Fruit fly (Drosophila melanogaster) whole organism, prepupa: ENCODE data around the gene CG2685.

Source experiments
- Blimp-1 ChIP-seq: fragments of 200-800 bp; sonication (Bioruptor generic); optimal IDR thresholded peaks from 3 replicates; lab custom pipeline; 2017; ENCODE audit warnings: missing biosample characterization, missing genetic modification characterization, mild to moderate bottlenecking, moderate library complexity, missing genetic modification reagents
- CG10669 ChIP-seq: fragments of 200-800 bp; sonication (Bioruptor generic); optimal IDR thresholded peaks from 3 replicates; lab custom pipeline; 2018; ENCODE audit warnings: missing biosample characterization, mild to moderate bottlenecking, missing genetic modification characterization, moderate library complexity
- CG11762 ChIP-seq: fragments of 200-800 bp; sonication (Bioruptor generic); optimal IDR thresholded peaks from 3 replicates; lab custom pipeline; 2016; ENCODE audit warnings: missing biosample characterization, missing genetic modification characterization; ENCODE audit not compliant: insufficient read depth
- CG15336 ChIP-seq: fragments of 200-800 bp; sonication (Bioruptor generic); IDR thresholded peaks from 2 replicates; pipeline ENCODE4 v1.3.6; 2022; ENCODE audit warnings: missing biosample characterization, missing genetic modification characterization
- CG1621 ChIP-seq: fragments of 200-800 bp; sonication (Bioruptor generic); optimal IDR thresholded peaks from 3 replicates; lab custom pipeline; 2018; ENCODE audit warnings: missing biosample characterization, mild to moderate bottlenecking, missing genetic modification characterization
- CG16779 ChIP-seq: fragments of 200-800 bp; sonication (Bioruptor generic); optimal IDR thresholded peaks from 3 replicates; lab custom pipeline; 2017; ENCODE audit warnings: missing biosample characterization, mild to moderate bottlenecking, missing genetic modification characterization
- CG3032 ChIP-seq: fragments of 200-800 bp; optimal IDR thresholded peaks from 2 replicates; lab custom pipeline; 2019; ENCODE audit warnings: missing biosample characterization, mild to moderate bottlenecking, missing genetic modification characterization, moderate library complexity
- CG31627 ChIP-seq: fragments of 200-800 bp; sonication (Bioruptor generic); optimal IDR thresholded peaks from 3 replicates; lab custom pipeline; 2016; ENCODE audit warnings: missing biosample characterization, missing genetic modification characterization
- CG34406 ChIP-seq: fragments of 200-800 bp; sonication (Bioruptor generic); optimal IDR thresholded peaks from 3 replicates; lab custom pipeline; 2016; ENCODE audit warnings: missing biosample characterization, missing genetic modification characterization
- CG4318 ChIP-seq: fragments of 200-800 bp; sonication (Bioruptor generic); optimal IDR thresholded peaks from 3 replicates; lab custom pipeline; 2017; ENCODE audit warnings: missing biosample characterization, mild to moderate bottlenecking, missing genetic modification characterization
- CG6163 ChIP-seq: fragments of 200-800 bp; sonication (Bioruptor generic); IDR thresholded peaks from 3 replicates; pipeline ENCODE4 v1.3.6; 2022; ENCODE audit warnings: missing biosample characterization, missing genetic modification characterization
- CG6276 ChIP-seq: fragments of 200-800 bp; sonication (Bioruptor generic); optimal IDR thresholded peaks from 2 replicates; lab custom pipeline; 2017; ENCODE audit warnings: missing biosample characterization, mild to moderate bottlenecking, missing genetic modification characterization
- CG6808 ChIP-seq: fragments of 200-800 bp; sonication (Bioruptor generic); optimal IDR thresholded peaks from 3 replicates; lab custom pipeline; 2017; ENCODE audit warnings: missing biosample characterization, missing genetic modification characterization, mild to moderate bottlenecking, moderate library complexity, missing genetic modification reagents
- CG6854 ChIP-seq: fragments of 200-800 bp; sonication (Bioruptor generic); optimal IDR thresholded peaks from 2 replicates; lab custom pipeline; 2017; ENCODE audit warnings: missing biosample characterization, mild to moderate bottlenecking, missing genetic modification characterization
- CG7368 ChIP-seq: fragments of 200-800 bp; sonication (Bioruptor generic); optimal IDR thresholded peaks from 3 replicates; lab custom pipeline; 2016; ENCODE audit warnings: missing biosample characterization, missing genetic modification characterization
- CG8119 ChIP-seq: fragments of 200-800 bp; sonication (Bioruptor generic); IDR thresholded peaks from 3 replicates; pipeline ENCODE4 v1.3.6; 2022; ENCODE audit warnings: missing biosample characterization, missing genetic modification characterization
- Eip75B ChIP-seq: fragments of 200-800 bp; sonication (Bioruptor generic); optimal IDR thresholded peaks from 3 replicates; lab custom pipeline; 2016; ENCODE audit warnings: missing biosample characterization, missing genetic modification characterization
- Eip78C ChIP-seq: fragments of 200-800 bp; sonication (Bioruptor generic); peaks from one replicate; lab custom pipeline; 2016; ENCODE audit warnings: missing biosample characterization, missing genetic modification characterization
- Ets21C ChIP-seq: fragments of 200-800 bp; sonication (Bioruptor generic); optimal IDR thresholded peaks from 3 replicates; lab custom pipeline; 2016; ENCODE audit warnings: missing biosample characterization, missing genetic modification characterization
- Ets96B ChIP-seq: fragments of 200-800 bp; optimal IDR thresholded peaks from 2 replicates; lab custom pipeline; 2019; ENCODE audit warnings: missing biosample characterization, mild to moderate bottlenecking, missing genetic modification characterization, moderate library complexity
- Hr38 ChIP-seq: sonication (Bioruptor generic); optimal IDR thresholded peaks from 2 replicates; lab custom pipeline; 2016; ENCODE audit warnings: missing biosample characterization, missing genetic modification characterization
- Hr39 ChIP-seq: fragments of 200-800 bp; sonication (Bioruptor generic); optimal IDR thresholded peaks from 2 replicates; lab custom pipeline; 2016; ENCODE audit warnings: missing biosample characterization, missing genetic modification characterization
- Lpt ChIP-seq: fragments of 200-800 bp; sonication (Bioruptor generic); optimal IDR thresholded peaks from 3 replicates; lab custom pipeline; 2016; ENCODE audit warnings: missing biosample characterization, missing genetic modification characterization
- Met ChIP-seq: fragments of 200-800 bp; sonication (Bioruptor generic); optimal IDR thresholded peaks from 3 replicates; lab custom pipeline; 2016; ENCODE audit warnings: missing biosample characterization, missing genetic modification characterization
- Smox ChIP-seq: fragments of 200-800 bp; sonication (Bioruptor generic); optimal IDR thresholded peaks from 3 replicates; lab custom pipeline; 2016; ENCODE audit warnings: missing biosample characterization, missing genetic modification characterization
- Sox14 ChIP-seq: fragments of 200-800 bp; sonication (Bioruptor generic); optimal IDR thresholded peaks from 3 replicates; lab custom pipeline; 2016; ENCODE audit warnings: missing biosample characterization, missing genetic modification characterization
- Sox15 ChIP-seq: fragments of 200-800 bp; sonication (Bioruptor generic); optimal IDR thresholded peaks from 3 replicates; lab custom pipeline; 2016; ENCODE audit warnings: missing biosample characterization, missing genetic modification characterization
- achi ChIP-seq: fragments of 200-800 bp; sonication (Bioruptor generic); optimal IDR thresholded peaks from 3 replicates; lab custom pipeline; 2016; ENCODE audit warnings: missing biosample characterization, missing genetic modification characterization
- acj6 ChIP-seq: fragments of 200-800 bp; sonication (Bioruptor generic); optimal IDR thresholded peaks from 3 replicates; lab custom pipeline; 2016; ENCODE audit warnings: missing biosample characterization, missing genetic modification characterization
- cyc ChIP-seq: fragments of 200-800 bp; sonication (Bioruptor generic); optimal IDR thresholded peaks from 3 replicates; lab custom pipeline; 2016; ENCODE audit warnings: missing biosample characterization, missing genetic modification characterization
- fd59A ChIP-seq: fragments of 200-800 bp; sonication (Bioruptor generic); optimal IDR thresholded peaks from 2 replicates; lab custom pipeline; 2017; ENCODE audit warnings: missing biosample characterization, mild to moderate bottlenecking, missing genetic modification characterization, missing genetic modification reagents
- fd85E ChIP-seq: fragments of 200-800 bp; sonication (Bioruptor generic); optimal IDR thresholded peaks from 3 replicates; lab custom pipeline; 2016; ENCODE audit warnings: missing biosample characterization, missing genetic modification characterization
- fkh ChIP-seq: fragments of 200-800 bp; sonication (Bioruptor generic); optimal IDR thresholded peaks from 3 replicates; lab custom pipeline; 2017; ENCODE audit warnings: missing biosample characterization, mild to moderate bottlenecking, missing genetic modification characterization, moderate library complexity
- net ChIP-seq: fragments of 200-800 bp; sonication (Bioruptor generic); optimal IDR thresholded peaks from 3 replicates; lab custom pipeline; 2016; ENCODE audit warnings: missing biosample characterization, missing genetic modification characterization
- pdm3 ChIP-seq: fragments of 200-800 bp; sonication (Bioruptor generic); optimal IDR thresholded peaks from 3 replicates; lab custom pipeline; 2016; ENCODE audit warnings: missing biosample characterization, missing genetic modification characterization
- spab ChIP-seq: fragments of 200-800 bp; sonication (Bioruptor generic); optimal IDR thresholded peaks from 2 replicates; lab custom pipeline; 2017; ENCODE audit warnings: missing biosample characterization, mild to moderate bottlenecking, missing genetic modification characterization, missing genetic modification reagents
- svp ChIP-seq: fragments of 200-800 bp; sonication (Bioruptor generic); peaks from one replicate; lab custom pipeline; 2016; ENCODE audit warnings: missing biosample characterization, missing genetic modification characterization
- vri ChIP-seq: fragments of 200-800 bp; sonication (Bioruptor generic); optimal IDR thresholded peaks from 3 replicates; lab custom pipeline; 2016; ENCODE audit warnings: missing biosample characterization, mild to moderate bottlenecking, missing genetic modification characterization

The CG2685 gene

dm6 chrX:2703693-2704092, 10.1 kb downstream of the CG2685 start, which contains the start of gene Ugalt (continued):
- TF ChIP-seq CG8119 (peak; percentile 100), Ets21C (GFP tag; lab: Kevin White, UChicago) (peak; percentile 100), Sox14 (peak; percentile 100), CG31627 (peak; percentile 100), CG6163 (peak; percentile 100), CG11762 (GFP tag; lab: Kevin White, UChicago) (peak; percentile 100), fd59A (GFP tag; lab: Kevin White, UChicago) (peak; percentile 100), pdm3 (peak; percentile 100), CG15336 (GFP tag; lab: Robert Waterston, UW) (peak; percentile 100), acj6 (GFP tag; lab: Kevin White, UChicago) (peak; percentile 100), CG3032 (tag; lab: Kevin White, UChicago) (peak; percentile 100), achi (peak; percentile 100), CG6854 (peak; percentile 100), spab (GFP tag; lab: Kevin White, UChicago) (peak; percentile 100), Sox15 (peak; percentile 100), Eip75B (GFP tag; lab: Kevin White, UChicago) (peak; percentile 100), svp (GFP tag; lab: Kevin White, UChicago) (peak; percentile 100), CG1621 (tag; lab: Kevin White, UChicago) (peak; percentile 100), Met (GFP tag; lab: Kevin White, UChicago) (peak; percentile 100), Ets96B (tag; lab: Kevin White, UChicago) (peak; percentile 100), cyc (GFP tag; lab: Kevin White, UChicago) (peak; percentile 100), fkh (GFP tag; lab: Kevin White, UChicago) (peak; percentile 100), CG6276 (GFP tag; lab: Kevin White, UChicago) (peak; percentile 100), Blimp-1 (GFP tag; lab: Kevin White, UChicago) (peak; percentile 100), CG6808 (peak; percentile 100), vri (peak; percentile 100), net (GFP tag; lab: Kevin White, UChicago) (peak; percentile 100), Eip78C (GFP tag; lab: Kevin White, UChicago) (peak; percentile 100), CG16779 (tag; lab: Kevin White, UChicago) (peak; percentile 100), Hr39 (GFP tag; lab: Kevin White, UChicago) (peak; percentile 100), CG7368 (GFP tag; lab: Kevin White, UChicago) (peak; percentile 100), CG10669 (peak; percentile 100), fd85E (GFP tag; lab: Kevin White, UChicago) (peak; percentile 99)

- TF ChIP-seq CG6276 (GFP tag; lab: Kevin White, UChicago) (no peak), fkh (GFP tag; lab: Kevin White, UChicago) (peak; percentile 70), vri (no peak), CG34406 (GFP tag; lab: Kevin White, UChicago) (no peak)
Measured at dm6 chrX:2698064-2698894, 15.5 kb downstream of the CG2685 start, which contains the start of the genes Spg7 and Lint-O. Gene Spg7, minus strand, starts transcription at chrX:2698211. Gene Lint-O, plus strand, starts transcription at chrX:2698701.

- TF ChIP-seq net (GFP tag; lab: Kevin White, UChicago) (no peak), CG11762 (GFP tag; lab: Kevin White, UChicago) (no peak), Hr38 (GFP tag; lab: Kevin White, UChicago) (no peak), cyc (GFP tag; lab: Kevin White, UChicago) (no peak), CG4318 (GFP tag; lab: Kevin White, UChicago) (no peak), Smox (no peak), Lpt (GFP tag; lab: Kevin White, UChicago) (no peak)
- TF ChIP-seq, all 60 proteins: peak for 0
Measured at dm6 chrX:2693786-2694185, 20.0 kb downstream of the CG2685 start, which contains the start of gene dyw. Gene dyw, minus strand, starts transcription at chrX:2693886.
